Worm (Caenorhabditis elegans) whole organism, L4 larva: ENCODE measurements around the gene ssq-4.

Source experiments
- D1046.2 ChIP-seq: fragments of 200-800 bp; sonication (Bioruptor generic); IDR thresholded peaks from 2 replicates; pipeline ENCODE4 v1.3.6; 2022; ENCODE audit warnings: missing genetic modification characterization, missing compliant biosample characterization
- Y48G9A.11 ChIP-seq: fragments of 200-800 bp; sonication (Bioruptor generic); IDR thresholded peaks from 2 replicates; pipeline ENCODE4 v1.3.6; 2022; ENCODE audit warnings: missing genetic modification reagents, missing genetic modification characterization, missing compliant biosample characterization
- ceh-28 ChIP-seq: fragments of 150-350 bp; optimal IDR thresholded peaks from 2 replicates; lab custom pipeline; 2014; ENCODE audit warnings: missing biosample characterization, missing genetic modification reagents, missing genetic modification characterization
- ceh-32 ChIP-seq: sonication (generic microtip); optimal IDR thresholded peaks from 2 replicates; lab custom pipeline; 2016; ENCODE audit warnings: mild to moderate bottlenecking, missing genetic modification characterization, missing compliant biosample characterization; ENCODE audit not compliant: poor library complexity
- ceh-44 ChIP-seq: fragments of 200-800 bp; sonication (Bioruptor generic); IDR thresholded peaks from 2 replicates; pipeline ENCODE4 v1.3.6; 2022; ENCODE audit warnings: missing genetic modification reagents, missing genetic modification characterization, missing compliant biosample characterization
- ceh-82 ChIP-seq: sonication (generic microtip); optimal IDR thresholded peaks from 2 replicates; lab custom pipeline; 2017; ENCODE audit warnings: missing biosample characterization, missing genetic modification characterization
- cey-2 ChIP-seq: sonication (generic microtip); optimal IDR thresholded peaks from 3 replicates; lab custom pipeline; 2017; ENCODE audit warnings: missing genetic modification characterization, mild to moderate bottlenecking, missing compliant biosample characterization, antibody characterized with exemption, borderline replicate concordance; ENCODE audit not compliant: insufficient read depth
- daf-16 ChIP-seq, 3 experiments: sonication (generic microtip); optimal IDR thresholded peaks; 2 replicates each; lab custom pipeline; 2016 to 2017; ENCODE audit warnings: missing genetic modification characterization in 3 of 3, missing genetic modification reagents in 3 of 3, mild to moderate bottlenecking in 2 of 3, missing compliant biosample characterization in 2 of 3, missing biosample characterization in 1 of 3, moderate library complexity in 1 of 3
- daf-19 ChIP-seq: fragments of 200-800 bp; sonication (Bioruptor generic); conservative IDR thresholded peaks from 2 replicates; pipeline ENCODE4 v1.3.6; 2022; ENCODE audit warnings: missing genetic modification characterization, missing compliant biosample characterization
- daf-8 ChIP-seq: fragments of 200-800 bp; sonication (Bioruptor generic); IDR thresholded peaks from 2 replicates; pipeline ENCODE4 v1.3.6; 2022; ENCODE audit warnings: missing genetic modification characterization, missing compliant biosample characterization
- egl-27 ChIP-seq: sonication (generic microtip); optimal IDR thresholded peaks from 3 replicates; lab custom pipeline; 2017; ENCODE audit warnings: missing biosample characterization, missing genetic modification reagents, missing genetic modification characterization
- hlh-11 ChIP-seq: fragments of 200-800 bp; sonication (Bioruptor generic); optimal IDR thresholded peaks from 2 replicates; lab custom pipeline; 2018; ENCODE audit warnings: mild to moderate bottlenecking, missing genetic modification characterization, missing compliant biosample characterization
- jun-1 ChIP-seq: fragments of 150-350 bp; optimal IDR thresholded peaks from 2 replicates; lab custom pipeline; 2014; ENCODE audit warnings: missing biosample characterization, missing genetic modification reagents, missing genetic modification characterization
- lin-15B ChIP-seq: fragments of 150-350 bp; sonication (generic microtip); optimal IDR thresholded peaks from 3 replicates; lab custom pipeline; 2014; ENCODE audit warnings: missing biosample characterization, missing genetic modification characterization
- lin-29 ChIP-seq: fragments of 200-800 bp; sonication (Bioruptor generic); IDR thresholded peaks from 2 replicates; pipeline ENCODE4 v1.3.6; 2022; ENCODE audit warnings: missing genetic modification reagents, missing genetic modification characterization, missing compliant biosample characterization
- lin-38 ChIP-seq: fragments of 200-800 bp; sonication (Bioruptor generic); IDR thresholded peaks from 2 replicates; pipeline ENCODE4 v1.3.6; 2022; ENCODE audit warnings: missing genetic modification reagents, missing genetic modification characterization, missing compliant biosample characterization
- mdl-1 ChIP-seq, 2 experiments: fragments of 150-350 bp in 1 of 2; sonication (generic microtip) in 1 of 2; optimal IDR thresholded peaks; 2 replicates each; lab custom pipeline; 2014 to 2017; ENCODE audit warnings: missing biosample characterization in 2 of 2, missing genetic modification characterization in 2 of 2
- mep-1 ChIP-seq: fragments of 150-350 bp; sonication (generic microtip); optimal IDR thresholded peaks from 3 replicates; lab custom pipeline; 2014; ENCODE audit warnings: missing biosample characterization, missing genetic modification characterization
- mes-2 ChIP-seq: sonication (generic microtip); optimal IDR thresholded peaks from 2 replicates; lab custom pipeline; 2016; ENCODE audit warnings: missing genotype, mild to moderate bottlenecking, missing genetic modification characterization, missing compliant biosample characterization; ENCODE audit not compliant: poor library complexity, severe bottlenecking
- mxl-2 ChIP-seq: fragments of 200-800 bp; sonication (Bioruptor generic); conservative IDR thresholded peaks from 2 replicates; pipeline ENCODE4 v1.3.6; 2022; ENCODE audit warnings: missing genetic modification reagents, missing genetic modification characterization, missing compliant biosample characterization
- nhr-102 ChIP-seq: sonication (generic microtip); optimal IDR thresholded peaks from 2 replicates; lab custom pipeline; 2016; ENCODE audit warnings: mild to moderate bottlenecking, missing genetic modification characterization, moderate library complexity, missing compliant biosample characterization
- nhr-111 ChIP-seq: fragments of 200-800 bp; sonication (Bioruptor generic); optimal IDR thresholded peaks from 2 replicates; lab custom pipeline; 2018; ENCODE audit warnings: mild to moderate bottlenecking, missing genetic modification characterization, missing compliant biosample characterization
- nhr-41 ChIP-seq: fragments of 200-800 bp; sonication (Bioruptor generic); IDR thresholded peaks from 2 replicates; pipeline ENCODE4 v1.3.6; 2022; ENCODE audit warnings: missing genetic modification reagents, missing genetic modification characterization, missing compliant biosample characterization
- nhr-42 ChIP-seq: fragments of 200-800 bp; sonication (Bioruptor generic); IDR thresholded peaks from 2 replicates; pipeline ENCODE4 v1.3.6; 2022; ENCODE audit warnings: missing genetic modification characterization, missing compliant biosample characterization
- pqm-1 ChIP-seq: sonication (generic microtip); optimal IDR thresholded peaks from 2 replicates; lab custom pipeline; 2017; ENCODE audit warnings: missing biosample characterization, missing genetic modification characterization
- rbr-2 ChIP-seq: sonication (generic microtip); optimal IDR thresholded peaks from 2 replicates; lab custom pipeline; 2016; ENCODE audit warnings: missing genotype, missing genetic modification characterization, missing compliant biosample characterization
- sdz-12 ChIP-seq: fragments of 200-800 bp; sonication (Bioruptor generic); optimal IDR thresholded peaks from 2 replicates; lab custom pipeline; 2018; ENCODE audit warnings: mild to moderate bottlenecking, missing genetic modification characterization, missing compliant biosample characterization
- set-16 ChIP-seq: fragments of 200-800 bp; sonication (Bioruptor generic); IDR thresholded peaks from 2 replicates; pipeline ENCODE4 v1.3.6; 2022; ENCODE audit warnings: missing genetic modification reagents, missing genetic modification characterization, missing compliant biosample characterization
- unc-130 ChIP-seq: sonication (generic microtip); optimal IDR thresholded peaks from 2 replicates; lab custom pipeline; 2016; ENCODE audit warnings: missing genetic modification reagents, missing genetic modification characterization, missing compliant biosample characterization
- unc-62 ChIP-seq, 3 experiments: fragments of 150-350 bp in 1 of 3; sonication (generic microtip); optimal IDR thresholded peaks in 2 of 3; peaks in 1 of 3; 1 replicate in 1 of 3; 2 replicates in 2 of 3; lab custom pipeline; 2014 to 2017; ENCODE audit warnings: missing biosample characterization in 3 of 3, missing genetic modification characterization in 3 of 3, missing genetic modification reagents in 3 of 3, missing genotype in 1 of 3
- vab-7 ChIP-seq: fragments of 200-800 bp; sonication (Bioruptor generic); IDR thresholded peaks from 2 replicates; pipeline ENCODE4 v1.3.6; 2022; ENCODE audit warnings: missing genetic modification reagents, missing genetic modification characterization, missing compliant biosample characterization

ssq-4 gene

DNA sequence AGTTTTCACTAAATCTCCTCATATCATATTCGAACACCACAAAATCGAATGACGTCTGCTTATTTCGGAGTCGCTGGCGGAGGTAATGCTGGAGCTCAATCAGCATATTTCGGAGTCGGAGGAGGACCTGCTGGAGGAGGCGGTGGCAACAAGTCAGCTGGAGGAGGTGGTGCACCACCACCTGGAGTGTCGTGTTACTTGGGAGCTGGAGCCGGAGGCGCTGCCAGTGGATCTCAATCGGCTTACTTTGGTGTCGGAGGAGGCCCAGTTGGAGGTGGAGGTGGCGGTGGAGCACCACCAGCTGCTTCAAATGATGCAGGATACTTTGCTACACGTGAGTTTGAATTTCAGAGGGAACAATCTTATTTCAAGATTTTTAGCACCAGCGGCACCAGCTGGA, at the start of gene ssq-4:
ssq-4 (plus strand) TSS at position 19 of the 400 bp plus-strand sequence.
- peak; percentile 83 for TF ChIP-seq set-16 (GFP tag; lab: Robert Waterston, UW)

DNA sequence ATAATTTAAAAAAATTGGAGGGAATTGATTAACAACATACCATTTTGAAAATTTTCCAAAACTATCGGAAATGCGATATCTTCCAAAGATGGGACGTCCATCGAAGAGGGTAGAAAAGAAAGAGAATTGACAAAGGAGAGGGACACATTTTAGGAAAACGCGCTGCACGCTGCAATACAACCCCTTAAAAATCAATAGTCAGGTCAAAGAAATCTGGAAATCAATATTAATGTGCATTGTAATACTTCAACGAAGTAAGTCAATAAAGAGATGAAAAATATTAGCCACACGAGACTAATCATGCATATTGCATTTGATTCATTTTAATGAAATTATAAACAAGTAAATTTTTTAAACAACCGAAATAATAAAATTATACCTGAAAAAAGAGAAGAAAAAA, 46.9 kb upstream of the ssq-4 start, which contains the start of gene Y9C9A.13:
Y9C9A.13 (minus strand) TSS at position 101 of the 400 bp plus-strand sequence.
- no peak for TF ChIP-seq daf-16 (GFP tag; optimal IDR thresholded peaks at IDR 0.05; lab: Kevin White, UChicago)
- no peak for TF ChIP-seq daf-16 (tag; optimal IDR thresholded peaks at IDR 0.05; lab: Kevin White, UChicago)
- TF ChIP-seq nhr-42 (GFP tag; lab: Robert Waterston, UW), result no peak
- no peak for TF ChIP-seq ceh-28
- TF ChIP-seq lin-15B (tag; lab: Kevin White, UChicago), result no peak
- no peak for TF ChIP-seq sdz-12
- TF ChIP-seq mep-1 (tag; lab: Kevin White, UChicago), result no peak
- TF ChIP-seq vab-7 (GFP tag; lab: Robert Waterston, UW), result no peak
- no peak for TF ChIP-seq hlh-11 (tag; lab: Kevin White, UChicago)
- no peak for TF ChIP-seq daf-19 (GFP tag; lab: Robert Waterston, UW)
- no peak for TF ChIP-seq nhr-111 (GFP tag; lab: Kevin White, UChicago)
- no peak for TF ChIP-seq daf-8 (GFP tag; lab: Robert Waterston, UW)
- no peak for TF ChIP-seq rbr-2 (tag; lab: Kevin White, UChicago)
- TF ChIP-seq egl-27 (tag; lab: Kevin White, UChicago), result no peak

- TF ChIP-seq unc-62 (GFP tag; optimal IDR thresholded peaks at IDR 0.05 in 1 of 2; lab: Kevin White, UChicago) (peak in 1 of 2 experiments; percentile 57), unc-62 (tag; optimal IDR thresholded peaks at IDR 0.05; lab: Kevin White, UChicago) (no peak), daf-16 (GFP tag; optimal IDR thresholded peaks at IDR 0.05; lab: Kevin White, UChicago) (no peak), daf-16 (tag; optimal IDR thresholded peaks at IDR 0.05; lab: Kevin White, UChicago) (peak; percentile 100), ceh-32 (tag; lab: Kevin White, UChicago) (no peak)
These were observed 40.3 kb upstream of the ssq-4 start, which contains the start of gene Y9C9A.16 for ce11 chrIV:4975995-4976394. Y9C9A.16 (minus strand) TSS chrIV:4976125.

- TF ChIP-seq mxl-2 (GFP tag; lab: Robert Waterston, UW) (0 out of 2 replicates have a peak, but pooled peaks have one; percentile 8), ceh-44 (GFP tag; lab: Robert Waterston, UW) (no peak), D1046.2 (no peak), set-16 (GFP tag; lab: Robert Waterston, UW) (peak; percentile 91; the same call in 1 of the 2 replicates)
These were observed 39.0 kb upstream of the ssq-4 start, which contains the start of gene E03H12.5 for ce11 chrIV:4977176-4977693. E03H12.5 (plus strand) TSS chrIV:4977226.

- TF ChIP-seq daf-16 (GFP tag; optimal IDR thresholded peaks at IDR 0.05; lab: Kevin White, UChicago), result no peak
- TF ChIP-seq daf-16 (tag; optimal IDR thresholded peaks at IDR 0.05; lab: Kevin White, UChicago), result no peak
- no peak for TF ChIP-seq D1046.2
- TF ChIP-seq nhr-102 (tag; lab: Kevin White, UChicago), result no peak
- no peak for TF ChIP-seq pqm-1 (tag; lab: Kevin White, UChicago)
- TF ChIP-seq ceh-82 (tag; lab: Kevin White, UChicago), result no peak
- no peak for TF ChIP-seq mes-2 (tag; lab: Kevin White, UChicago)
- TF ChIP-seq Y48G9A.11 (GFP tag; lab: Robert Waterston, UW), result no peak
- no peak for TF ChIP-seq lin-29 (GFP tag; lab: Robert Waterston, UW)
- TF ChIP-seq lin-38 (GFP tag; lab: Robert Waterston, UW), result no peak
- TF ChIP-seq cey-2 (tag; lab: Kevin White, UChicago), result no peak
- no peak for TF ChIP-seq mdl-1 (tag; optimal IDR thresholded peaks at IDR 0.05; lab: Kevin White, UChicago)
- TF ChIP-seq unc-130 (GFP tag; lab: Kevin White, UChicago), result no peak
- TF ChIP-seq jun-1 (tag; lab: Kevin White, UChicago), result no peak
- TF ChIP-seq nhr-41 (GFP tag; lab: Robert Waterston, UW), result no peak
- no peak for TF ChIP-seq hlh-11 (tag; lab: Kevin White, UChicago)
- TF ChIP-seq, all 104 proteins: peak for 0
These were observed 35.3 kb upstream of the ssq-4 start, which contains the start of gene srz-24 for ce11 chrIV:4981027-4981426. srz-24 (minus strand) TSS chrIV:4981127.
